Fruit fly (Drosophila melanogaster): ENCODE results near the gene Jwa.
A peak's percentile ranks its signal among the peaks of the same experiment; 100 is the strongest.

The Jwa gene

dm6 chr2L:18676948-18677820, 28.3 kb downstream of the Jwa start, which contains the start of the genes Mst36Fa and CG31751 (continued):
- peak; percentile 92 for TF ChIP-seq HHEX (GFP tag; optimal IDR thresholded peaks at IDR 0.05)
- TF ChIP-seq Deaf1 (tag; optimal IDR thresholded peaks at IDR 0.05): no peak
- TF ChIP-seq Drgx (GFP tag; IDR thresholded peaks at IDR 0.05): no peak
- peak; percentile 87 for TF ChIP-seq CG15601 (tag; optimal IDR thresholded peaks at IDR 0.05)
- TF ChIP-seq corto (GFP tag; optimal IDR thresholded peaks at IDR 0.05): no peak
- no peak for TF ChIP-seq hkb (optimal IDR thresholded peaks at IDR 0.05)
- TF ChIP-seq hkb (GFP tag; IDR thresholded peaks at IDR 0.05): peak; percentile 79
- TF ChIP-seq ase (GFP tag; IDR thresholded peaks at IDR 0.05): peak; percentile 47; the same call in 1 of the 3 replicates
- no peak for TF ChIP-seq CG7357 (GFP tag; IDR thresholded peaks at IDR 0.05)
- TF ChIP-seq Dll (GFP tag; IDR thresholded peaks at IDR 0.05; ENCODE audit: partially characterized antibody): peak; percentile 45; the same call in 1 of the 4 replicates
- peak; percentile 84 for TF ChIP-seq CG4328 (GFP tag; optimal IDR thresholded peaks at IDR 0.05)
- TF ChIP-seq CG8924 (tag; optimal IDR thresholded peaks at IDR 0.05): peak; percentile 75
- peak; percentile 55; the same call in 1 of the 2 replicates for TF ChIP-seq ranshi (GFP tag; IDR thresholded peaks at IDR 0.05)
- TF ChIP-seq CG30403 (GFP tag; optimal IDR thresholded peaks at IDR 0.05): peak; percentile 44
- peak; percentile 28 for TF ChIP-seq CG12744 (GFP tag; optimal IDR thresholded peaks at IDR 0.05)
- TF ChIP-seq ara (GFP tag; IDR thresholded peaks at IDR 0.05): peak; percentile 19; the same call in 1 of the 2 replicates
- no peak; the same call in 1 of the 2 replicates for TF ChIP-seq sisA (GFP tag; IDR thresholded peaks at IDR 0.05)
- TF ChIP-seq CG10274 (GFP tag; optimal IDR thresholded peaks at IDR 0.05): peak; percentile 75
- TF ChIP-seq ab (GFP tag; optimal IDR thresholded peaks at IDR 0.05): no peak
- peak; percentile 64 for TF ChIP-seq Bteb2 (GFP tag; optimal IDR thresholded peaks at IDR 0.05)
- peak; percentile 72 for TF ChIP-seq bcd (GFP tag; optimal IDR thresholded peaks at IDR 0.05)
- TF ChIP-seq CG6689 (GFP tag; IDR thresholded peaks at IDR 0.05): peak; percentile 40; the same call in 1 of the 2 replicates
- peak; percentile 53 for TF ChIP-seq CG4424 (GFP tag; optimal IDR thresholded peaks at IDR 0.05)
- TF ChIP-seq Neu2 (GFP tag; optimal IDR thresholded peaks at IDR 0.05; ENCODE audit: borderline replicate concordance): no peak
- TF ChIP-seq jumu (GFP tag; optimal IDR thresholded peaks at IDR 0.05): peak; percentile 55
- TF ChIP-seq Side (GFP tag; optimal IDR thresholded peaks at IDR 0.05): peak; percentile 75
- peak; percentile 80 for TF ChIP-seq CG5180 (GFP tag; optimal IDR thresholded peaks at IDR 0.05)
- peak; percentile 87 for TF ChIP-seq CG2678 (tag; optimal IDR thresholded peaks at IDR 0.05)
- TF ChIP-seq CG10431 (GFP tag; optimal IDR thresholded peaks at IDR 0.05): peak; percentile 82
- TF ChIP-seq B-H2 (GFP tag; optimal IDR thresholded peaks at IDR 0.05): peak; percentile 40
- peak; percentile 73 for TF ChIP-seq CG12942 (GFP tag; optimal IDR thresholded peaks at IDR 0.05)
- peak; percentile 81 for TF ChIP-seq CG11398 (GFP tag; optimal IDR thresholded peaks at IDR 0.05)
- peak; percentile 56; the same call in 1 of the 3 replicates for TF ChIP-seq dysf (GFP tag; IDR thresholded peaks at IDR 0.05)
- peak; percentile 72 for TF ChIP-seq NC2β (GFP tag; optimal IDR thresholded peaks at IDR 0.05)
- no peak for TF ChIP-seq Usf (GFP tag; optimal IDR thresholded peaks at IDR 0.05)
- TF ChIP-seq Dip2 (GFP tag; IDR thresholded peaks at IDR 0.05): no peak
- no peak for TF ChIP-seq CG2129 (GFP tag; IDR thresholded peaks at IDR 0.05; ENCODE audit: partially characterized antibody)
- TF ChIP-seq CG4854 (GFP tag; optimal IDR thresholded peaks at IDR 0.05): peak; percentile 75
- no peak for TF ChIP-seq ttk (GFP tag; IDR thresholded peaks at IDR 0.05)
- peak; percentile 65 for TF ChIP-seq CG18764 (GFP tag; optimal IDR thresholded peaks at IDR 0.05)
- TF ChIP-seq br (optimal IDR thresholded peaks at IDR 0.05): no peak
- no peak for TF ChIP-seq CG1832 (GFP tag; optimal IDR thresholded peaks at IDR 0.05)
- TF ChIP-seq CG15073 (GFP tag; optimal IDR thresholded peaks at IDR 0.05): no peak
- TF ChIP-seq ems (GFP tag; optimal IDR thresholded peaks at IDR 0.05): peak; percentile 33
- TF ChIP-seq Poxn (GFP tag; IDR thresholded peaks at IDR 0.05): no peak
- TF ChIP-seq CG10147 (GFP tag; optimal IDR thresholded peaks at IDR 0.05): no peak
- TF ChIP-seq CG1792 (GFP tag; optimal IDR thresholded peaks at IDR 0.05): peak; percentile 82
- no peak for TF ChIP-seq pan (optimal IDR thresholded peaks at IDR 0.05)
- peak in 1 of 2 experiments; percentile 60 for TF ChIP-seq pan (GFP tag; optimal IDR thresholded peaks at IDR 0.05 in 1 of 2, IDR thresholded peaks at IDR 0.05 in 1 of 2)
- peak; percentile 4; the same call in 1 of the 3 replicates for TF ChIP-seq ken (GFP tag; IDR thresholded peaks at IDR 0.05)

All from whole organism, embryonic.